Fruit fly (Drosophila melanogaster): ENCODE results near the gene CG42692.

Gene CG42692

DNA sequence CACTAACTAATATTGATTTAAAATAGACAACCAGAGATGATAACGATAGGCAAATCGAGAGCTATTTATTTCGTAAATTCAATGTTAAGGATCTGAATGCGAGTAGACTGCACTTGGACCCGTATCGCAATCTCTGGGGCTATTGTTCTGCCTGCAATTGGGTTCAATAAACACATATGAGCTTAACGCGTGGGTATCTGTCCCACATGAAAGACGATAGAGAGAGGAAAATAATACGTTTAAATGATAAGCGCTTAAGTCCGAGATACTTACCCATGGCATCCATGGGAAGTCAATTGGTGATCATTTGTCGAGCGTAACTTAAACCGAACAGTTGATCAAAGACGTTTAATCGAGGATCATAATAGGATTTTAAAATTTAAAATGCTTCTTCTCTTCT, 28.1 kb upstream of the CG42692 start, which contains the start of gene NimC2:
NimC2 (plus strand) TSS at position 301 of the 400 bp plus-strand sequence.
- TF ChIP-seq CG8388 (GFP tag; optimal IDR thresholded peaks at IDR 0.05) (no peak), CG17829 (tag; optimal IDR thresholded peaks at IDR 0.05) (no peak), dmrt11E (tag; optimal IDR thresholded peaks at IDR 0.05) (no peak), CG17612 (GFP tag; IDR thresholded peaks at IDR 0.05) (no peak), CG17385 (GFP tag; optimal IDR thresholded peaks at IDR 0.05) (no peak)

DNA sequence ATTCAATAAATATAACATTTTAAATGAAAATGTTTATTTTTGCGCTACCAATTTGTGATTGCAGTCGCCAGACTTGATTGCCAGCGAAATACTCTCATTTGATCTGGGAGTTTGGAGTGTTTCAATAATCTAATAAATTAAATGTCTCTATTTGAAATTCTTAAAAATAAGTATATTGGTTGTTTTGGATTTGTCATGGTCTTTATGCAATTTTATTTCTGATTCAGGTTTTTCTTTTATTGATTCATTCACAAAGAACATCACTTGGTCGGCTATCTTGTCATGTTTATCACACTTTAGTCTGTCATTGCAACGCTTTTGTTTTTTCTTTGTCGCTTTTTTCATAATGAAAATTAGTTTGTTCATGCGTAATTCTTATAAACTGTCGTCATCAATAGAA, 8.9 kb upstream of the CG42692 start:
- TF ChIP-seq Drgx (GFP tag; IDR thresholded peaks at IDR 0.05): peak; percentile 68; the same call in 1 of the 2 replicates
- TF ChIP-seq CG1602 (GFP tag; optimal IDR thresholded peaks at IDR 0.05): no peak
- no peak for TF ChIP-seq NC2α (GFP tag; optimal IDR thresholded peaks at IDR 0.05)
- TF ChIP-seq Ets65A (GFP tag): peak; percentile 92

DNA sequence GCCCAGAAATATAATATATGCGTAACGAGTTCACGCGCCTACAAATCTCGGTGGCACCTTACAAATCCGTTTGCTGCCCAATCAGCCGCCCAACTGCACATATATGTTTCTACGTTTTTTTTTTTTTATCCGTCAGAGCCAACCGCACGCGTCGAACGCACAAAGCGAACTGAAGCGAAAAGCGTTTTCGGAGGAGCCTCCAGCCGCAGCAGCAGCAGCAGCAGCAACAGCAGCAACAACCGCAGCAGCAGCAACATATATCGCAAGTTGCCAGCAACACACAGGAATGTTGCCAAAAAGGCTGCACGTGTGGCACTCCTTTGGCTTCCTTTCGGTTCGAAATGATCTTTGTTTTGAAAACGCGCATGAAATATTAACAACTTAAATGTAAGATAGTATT, 6.8 kb upstream of the CG42692 start, which contains the start of gene rk:
rk (minus strand) TSS at position 171 of the 400 bp plus-strand sequence.
- TF ChIP-seq CG11504 (tag; optimal IDR thresholded peaks at IDR 0.05) (peak; percentile 95), YL-1 (GFP tag; optimal IDR thresholded peaks at IDR 0.05) (no peak), CG18011 (GFP tag; optimal IDR thresholded peaks at IDR 0.05) (no peak), CG2199 (GFP tag; IDR thresholded peaks at IDR 0.05) (no peak), jumu (GFP tag; optimal IDR thresholded peaks at IDR 0.05) (no peak), tio (GFP tag; optimal IDR thresholded peaks at IDR 0.05) (no peak), CG9215 (GFP tag; IDR thresholded peaks at IDR 0.05) (peak; percentile 10; the same call in 1 of the 2 replicates), pfk (GFP tag; optimal IDR thresholded peaks at IDR 0.05) (no peak), CG12104 (GFP tag; optimal IDR thresholded peaks at IDR 0.05) (no peak)

DNA sequence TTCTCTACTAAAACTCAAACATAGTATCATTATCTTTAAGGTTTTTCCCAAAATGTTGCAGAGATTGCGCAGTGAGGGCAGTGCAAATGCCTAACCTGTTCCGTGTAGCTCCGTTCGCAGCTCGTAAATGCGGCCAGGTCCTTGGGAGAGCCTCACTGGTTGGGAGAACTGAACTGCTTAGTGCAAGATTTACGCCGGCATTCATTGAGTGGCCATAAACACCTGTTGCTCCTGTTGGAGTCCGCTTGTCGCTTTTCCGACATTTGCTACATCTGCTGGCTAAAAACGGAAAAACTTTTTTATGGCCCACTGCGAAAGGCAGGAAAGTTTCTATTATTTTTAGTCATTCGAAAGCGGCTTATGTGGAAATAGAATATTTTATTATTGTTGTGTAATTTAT, 6.0 kb upstream of the CG42692 start:
- TF ChIP-seq CG12071 (GFP tag; optimal IDR thresholded peaks at IDR 0.05): no peak
- 0 out of 4 replicates have a peak, but pooled peaks have one; percentile 13 for TF ChIP-seq chinmo (GFP tag; IDR thresholded peaks at IDR 0.05; ENCODE audit: partially characterized antibody)
- peak; percentile 77 for TF ChIP-seq CG11504 (tag; optimal IDR thresholded peaks at IDR 0.05)
- TF ChIP-seq scrt (GFP tag; optimal IDR thresholded peaks at IDR 0.05): peak; percentile 53
- no peak for TF ChIP-seq CG30020 (tag; optimal IDR thresholded peaks at IDR 0.05)

DNA sequence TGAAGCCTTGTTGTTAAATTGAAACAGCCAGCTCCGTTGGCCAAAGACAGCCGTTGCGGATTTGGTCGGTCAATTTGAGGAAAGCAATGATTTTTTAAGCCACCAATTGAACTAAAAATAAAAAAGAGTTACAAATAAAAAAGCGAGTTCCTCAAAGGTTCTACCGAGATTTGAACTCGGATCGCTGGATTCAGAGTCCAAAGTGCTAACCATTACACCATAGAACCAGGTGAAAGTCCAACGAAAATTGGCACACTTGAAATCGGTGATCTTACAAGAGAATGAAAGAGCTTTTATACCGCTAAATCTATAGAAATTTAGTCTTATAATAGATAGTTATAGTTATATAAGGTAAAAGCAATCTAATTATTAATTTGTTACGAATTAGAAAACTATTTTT, 2.5 kb downstream of the CG42692 start:
- TF ChIP-seq CG16813 (GFP tag; IDR thresholded peaks at IDR 0.05; ENCODE audit: partially characterized antibody): peak; percentile 32; the same call in 1 of the 3 replicates
- TF ChIP-seq CG4707 (GFP tag; optimal IDR thresholded peaks at IDR 0.05): no peak
- no peak for TF ChIP-seq org-1 (GFP tag; optimal IDR thresholded peaks at IDR 0.05)
- TF ChIP-seq h (optimal IDR thresholded peaks at IDR 0.05): no peak
- TF ChIP-seq Bdp1 (GFP tag; optimal IDR thresholded peaks at IDR 0.05): peak; percentile 87
- TF ChIP-seq CG10147 (GFP tag; optimal IDR thresholded peaks at IDR 0.05): no peak

DNA sequence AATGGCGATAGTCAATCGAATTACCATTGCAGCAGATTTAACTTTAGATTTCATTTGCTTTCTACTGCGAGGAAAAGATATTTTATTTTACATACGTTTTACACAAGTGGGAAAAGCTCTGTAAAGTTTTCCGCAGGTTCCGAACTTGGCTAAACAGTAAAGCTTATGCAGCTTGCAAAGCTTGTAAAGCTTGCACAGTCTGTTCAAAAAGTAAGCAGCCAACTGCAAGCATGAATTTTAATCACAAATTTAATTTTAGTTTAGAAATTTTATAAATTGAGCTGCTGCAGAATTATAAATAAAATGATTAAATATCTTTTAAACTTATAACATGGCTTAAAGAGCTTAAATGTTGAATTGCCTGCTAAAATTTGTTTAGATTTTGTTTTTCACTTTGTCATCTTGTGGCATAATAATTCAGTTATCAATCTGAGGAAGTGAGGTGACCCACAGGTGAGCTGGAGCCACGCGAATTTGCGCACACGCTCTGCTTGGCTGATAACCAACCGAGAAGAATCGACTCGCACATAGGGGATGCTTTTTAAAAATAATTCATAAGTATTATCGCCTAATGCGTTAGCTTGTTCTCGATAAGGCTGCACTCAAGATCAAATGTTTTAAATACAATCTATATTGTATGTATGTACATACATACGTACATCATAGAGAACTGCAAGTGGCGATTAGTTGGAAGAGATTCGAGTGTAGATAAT, 3.8 kb downstream of the CG42692 start:
- no peak for TF ChIP-seq BEAF-32 (GFP tag; optimal IDR thresholded peaks at IDR 0.05)
- no peak for TF ChIP-seq CG4730 (GFP tag; IDR thresholded peaks at IDR 0.05)
- no peak for TF ChIP-seq odd (GFP tag; optimal IDR thresholded peaks at IDR 0.05)
- no peak for TF ChIP-seq tio (GFP tag; optimal IDR thresholded peaks at IDR 0.05)
- peak; percentile 71; the same call in 2 of the 3 replicates for TF ChIP-seq Dbx (GFP tag; IDR thresholded peaks at IDR 0.05)
- peak; percentile 76 for TF ChIP-seq CG9932 (GFP tag; IDR thresholded peaks at IDR 0.05)
- TF ChIP-seq CG1529 (GFP tag; optimal IDR thresholded peaks at IDR 0.05): no peak
- TF ChIP-seq zen (tag; optimal IDR thresholded peaks at IDR 0.05): no peak
- TF ChIP-seq en (GFP tag; optimal IDR thresholded peaks at IDR 0.05): no peak
- no peak for TF ChIP-seq Antp (GFP tag; optimal IDR thresholded peaks at IDR 0.05)
- peak; percentile 39; the same call in 1 of the 2 replicates for TF ChIP-seq E2f2 (GFP tag; IDR thresholded peaks at IDR 0.05)
- TF ChIP-seq Hr51 (GFP tag; optimal IDR thresholded peaks at IDR 0.05): peak in 1 of 2 experiments; percentile 50
- no peak for TF ChIP-seq CG10565 (GFP tag; optimal IDR thresholded peaks at IDR 0.05)
- TF ChIP-seq bbx (GFP tag; IDR thresholded peaks at IDR 0.05; ENCODE audit: partially characterized antibody): 0 out of 2 replicates have a peak, but pooled peaks have one; percentile 13
- no peak for TF ChIP-seq Mad (GFP tag; optimal IDR thresholded peaks at IDR 0.05)
- no peak for TF ChIP-seq CG12071 (GFP tag; optimal IDR thresholded peaks at IDR 0.05)
